Worm (Caenorhabditis elegans): ENCODE data around the gene Y47D7A.11.

- TF ChIP-seq rnt-1 (tag; optimal IDR thresholded peaks at IDR 0.05): no peak
- no peak for TF ChIP-seq sox-4 (tag; optimal IDR thresholded peaks at IDR 0.05)
- no peak for TF ChIP-seq pag-3 (tag; optimal IDR thresholded peaks at IDR 0.05; ENCODE audit: borderline replicate concordance)
- no peak for TF ChIP-seq ceh-24 (tag; optimal IDR thresholded peaks at IDR 0.05)
- no peak for TF ChIP-seq hlh-15 (tag; optimal IDR thresholded peaks at IDR 0.05)
- no peak for TF ChIP-seq ceh-30 (tag; optimal IDR thresholded peaks at IDR 0.05)
- TF ChIP-seq K02D7.2 (tag; optimal IDR thresholded peaks at IDR 0.05): no peak
- TF ChIP-seq lin-11 (tag; optimal IDR thresholded peaks at IDR 0.05): no peak
- TF ChIP-seq nhr-11 (tag; optimal IDR thresholded peaks at IDR 0.05): no peak
- no peak for TF ChIP-seq ceh-14 (tag; optimal IDR thresholded peaks at IDR 0.05)
- no peak for TF ChIP-seq Y22D7AL.16 (tag; optimal IDR thresholded peaks at IDR 0.05)
- TF ChIP-seq fkh-10 (GFP tag; optimal IDR thresholded peaks at IDR 0.05): no peak
- no peak for TF ChIP-seq ceh-45 (GFP tag; IDR thresholded peaks at IDR 0.05)
These were observed 31.8 kb downstream of the Y47D7A.11 start, which contains the start of gene F13A2.3 for ce11 chrV:4396257-4396656.

Data from whole organism, late embryonic.